Worm (Caenorhabditis elegans): ENCODE results near the gene Y41G9A.5.

The Y41G9A.5 gene

ce11 chrX:2996976-2997399, 50.5 kb downstream of the Y41G9A.5 start (continued):
- TF ChIP-seq madf-2 (tag; optimal IDR thresholded peaks at IDR 0.05) (no peak), eyg-1 (tag; optimal IDR thresholded peaks at IDR 0.05) (peak; percentile 20), ahr-1 (tag; optimal IDR thresholded peaks at IDR 0.05) (peak; percentile 27), pag-3 (tag; optimal IDR thresholded peaks at IDR 0.05; ENCODE audit: borderline replicate concordance) (peak; percentile 22), sdc-2 (tag; optimal IDR thresholded peaks at IDR 0.05) (peak; percentile 99), pha-2 (tag; optimal IDR thresholded peaks at IDR 0.05) (peak; percentile 48), unc-55 (GFP tag; optimal IDR thresholded peaks at IDR 0.05) (peak; percentile 81), elt-2 (tag; optimal IDR thresholded peaks at IDR 0.05) (peak; percentile 75), rnt-1 (tag; optimal IDR thresholded peaks at IDR 0.05) (peak; percentile 96), ceh-9 (tag; optimal IDR thresholded peaks at IDR 0.05) (no peak), ztf-16 (tag; optimal IDR thresholded peaks at IDR 0.05) (peak; percentile 82), hlh-6 (tag; optimal IDR thresholded peaks at IDR 0.05) (peak; percentile 8), nfya-1 (tag; optimal IDR thresholded peaks at IDR 0.05) (peak; percentile 97), ttx-3 (tag; optimal IDR thresholded peaks at IDR 0.05) (peak; percentile 57), zip-5 (tag; optimal IDR thresholded peaks at IDR 0.05) (peak; percentile 59), ceh-22 (tag; optimal IDR thresholded peaks at IDR 0.05) (no peak), ceh-24 (tag; optimal IDR thresholded peaks at IDR 0.05) (no peak), K09A11.1 (tag; optimal IDR thresholded peaks at IDR 0.05; ENCODE audit: insufficient read depth) (peak; percentile 89), tbx-7 (tag; optimal IDR thresholded peaks at IDR 0.05) (no peak), fax-1 (tag; optimal IDR thresholded peaks at IDR 0.05) (no peak), sox-2 (GFP tag; IDR thresholded peaks at IDR 0.05) (peak; percentile 73), ceh-6 (GFP tag; optimal IDR thresholded peaks at IDR 0.05) (peak; percentile 10), pax-1 (tag; optimal IDR thresholded peaks at IDR 0.05) (peak; percentile 90), elt-4 (tag; optimal IDR thresholded peaks at IDR 0.05) (no peak), gmeb-2 (tag; optimal IDR thresholded peaks at IDR 0.05) (peak; percentile 51), tbx-2 (tag; optimal IDR thresholded peaks at IDR 0.05) (peak; percentile 95)
